Worm (Caenorhabditis elegans) whole organism, young adult: ENCODE measurements around the gene mcm-3AP.

ENCODE experiments used
- C06A6.2 ChIP-seq: fragments of 200-800 bp; sonication (Bioruptor generic); conservative IDR thresholded peaks from 2 replicates; pipeline ENCODE4 v1.3.6; 2022; ENCODE audit warnings: missing genetic modification characterization, missing compliant biosample characterization
- F23B12.7 ChIP-seq: sonication (generic microtip); optimal IDR thresholded peaks from 2 replicates; lab custom pipeline; 2017; ENCODE audit warnings: missing genetic modification characterization, mild to moderate bottlenecking, missing compliant biosample characterization, antibody characterized with exemption, moderate library complexity; ENCODE audit not compliant: insufficient read depth
- F33H1.4 ChIP-seq: fragments of 200-800 bp; sonication (Bioruptor generic); IDR thresholded peaks from 2 replicates; pipeline ENCODE4 v1.3.6; 2022; ENCODE audit warnings: missing genetic modification reagents, missing genetic modification characterization, missing compliant biosample characterization
- F37B4.10 ChIP-seq: fragments of 200-800 bp; sonication (Bioruptor generic); IDR thresholded peaks from 2 replicates; pipeline ENCODE4 v1.3.6; 2022; ENCODE audit warnings: missing genetic modification characterization, missing compliant biosample characterization
- K12H6.12 ChIP-seq: fragments of 200-800 bp; sonication (Bioruptor generic); optimal IDR thresholded peaks from 2 replicates; lab custom pipeline; 2018; ENCODE audit warnings: mild to moderate bottlenecking, missing genetic modification characterization, missing compliant biosample characterization
- Y53F4B.3 ChIP-seq: fragments of 200-800 bp; sonication (Bioruptor generic); IDR thresholded peaks from 2 replicates; pipeline ENCODE4 v1.3.6; 2022; ENCODE audit warnings: missing genetic modification reagents, missing genetic modification characterization, missing compliant biosample characterization
- Y53G8AR.9 ChIP-seq: fragments of 200-800 bp; sonication (Bioruptor generic); conservative IDR thresholded peaks from 2 replicates; pipeline ENCODE4 v1.3.6; 2022; ENCODE audit warnings: missing genetic modification reagents, missing genetic modification characterization, missing compliant biosample characterization
- Y67H2A.10 ChIP-seq: fragments of 200-800 bp; sonication (Bioruptor generic); conservative IDR thresholded peaks from 2 replicates; pipeline ENCODE4 v1.3.6; 2022; ENCODE audit warnings: missing genetic modification reagents, missing genetic modification characterization, missing compliant biosample characterization
- Y79H2A.3 ChIP-seq: fragments of 200-800 bp; sonication (Bioruptor generic); conservative IDR thresholded peaks from 2 replicates; pipeline ENCODE4 v1.3.6; 2022; ENCODE audit warnings: missing genetic modification reagents, missing genetic modification characterization, missing compliant biosample characterization
- ZK185.1 ChIP-seq: sonication (generic microtip); optimal IDR thresholded peaks from 2 replicates; lab custom pipeline; 2016; ENCODE audit warnings: mild to moderate bottlenecking, missing genetic modification characterization, missing compliant biosample characterization; ENCODE audit not compliant: poor library complexity, severe bottlenecking
- akir-1 ChIP-seq: fragments of 200-800 bp; sonication (Bioruptor generic); optimal IDR thresholded peaks from 2 replicates; lab custom pipeline; 2018; ENCODE audit warnings: mild to moderate bottlenecking, missing genetic modification characterization, moderate library complexity, missing compliant biosample characterization
- attf-3 ChIP-seq: fragments of 200-800 bp; sonication (Bioruptor generic); conservative IDR thresholded peaks from 2 replicates; pipeline ENCODE4 v1.3.6; 2022; ENCODE audit warnings: missing genetic modification reagents, missing genetic modification characterization, missing compliant biosample characterization
- attf-6 ChIP-seq: fragments of 200-800 bp; sonication (Bioruptor generic); IDR thresholded peaks from 2 replicates; pipeline ENCODE4 v1.3.6; 2022; ENCODE audit warnings: missing genetic modification reagents, missing genetic modification characterization, missing compliant biosample characterization
- bed-1 ChIP-seq: fragments of 200-800 bp; sonication (Bioruptor generic); IDR thresholded peaks from 2 replicates; pipeline ENCODE4 v1.3.6; 2022; ENCODE audit warnings: missing genetic modification reagents, missing genetic modification characterization, missing compliant biosample characterization
- cebp-1 ChIP-seq, 2 experiments: fragments of 200-800 bp in 1 of 2; sonication (Bioruptor generic) in 1 of 2; sonication (generic microtip) in 1 of 2; IDR thresholded peaks in 1 of 2; optimal IDR thresholded peaks in 1 of 2; 2 replicates each; pipeline versions ENCODE4 v1.3.6 to Lab custom; 2017 to 2022; ENCODE audit warnings: missing compliant biosample characterization in 2 of 2, missing genetic modification characterization in 2 of 2, mild to moderate bottlenecking in 1 of 2, missing genetic modification reagents in 1 of 2, moderate library complexity in 1 of 2
- ceh-40 ChIP-seq: fragments of 200-800 bp; sonication (Bioruptor generic); IDR thresholded peaks from 2 replicates; pipeline ENCODE4 v1.3.6; 2022; ENCODE audit warnings: missing genetic modification characterization, missing compliant biosample characterization
- ceh-58 ChIP-seq: fragments of 200-800 bp; sonication (Bioruptor generic); IDR thresholded peaks from 2 replicates; pipeline ENCODE4 v1.3.6; 2022; ENCODE audit warnings: missing genetic modification characterization, missing compliant biosample characterization
- ceh-91 ChIP-seq: fragments of 200-800 bp; sonication (Bioruptor generic); IDR thresholded peaks from 2 replicates; pipeline ENCODE4 v1.3.6; 2022; ENCODE audit warnings: missing genetic modification reagents, missing genetic modification characterization, missing compliant biosample characterization
- chd-7 ChIP-seq: sonication (generic microtip); optimal IDR thresholded peaks from 2 replicates; lab custom pipeline; 2016; ENCODE audit warnings: mild to moderate bottlenecking, missing genetic modification characterization, moderate library complexity, missing compliant biosample characterization
- egl-44 ChIP-seq: fragments of 200-800 bp; sonication (Bioruptor generic); IDR thresholded peaks from 2 replicates; pipeline ENCODE4 v1.3.6; 2022; ENCODE audit warnings: missing genetic modification reagents, missing genetic modification characterization, missing compliant biosample characterization
- egrh-3 ChIP-seq: fragments of 200-800 bp; sonication (Bioruptor generic); IDR thresholded peaks from 2 replicates; pipeline ENCODE4 v1.3.6; 2022; ENCODE audit warnings: missing genetic modification reagents, missing genetic modification characterization, missing compliant biosample characterization
- ekl-4 ChIP-seq: fragments of 200-800 bp; sonication (Bioruptor generic); IDR thresholded peaks from 2 replicates; pipeline ENCODE4 v1.3.6; 2022; ENCODE audit warnings: missing genetic modification reagents, missing genetic modification characterization, missing compliant biosample characterization
- ets-4 ChIP-seq: fragments of 200-800 bp; sonication (Bioruptor generic); optimal IDR thresholded peaks from 2 replicates; lab custom pipeline; 2018; ENCODE audit warnings: mild to moderate bottlenecking, missing genetic modification characterization, missing compliant biosample characterization
- hlh-12 ChIP-seq: sonication (generic microtip); optimal IDR thresholded peaks from 2 replicates; lab custom pipeline; 2016; ENCODE audit warnings: missing genetic modification characterization, missing compliant biosample characterization
- hlh-26 ChIP-seq: fragments of 200-800 bp; sonication (Bioruptor generic); conservative IDR thresholded peaks from 2 replicates; pipeline ENCODE4 v1.3.6; 2022; ENCODE audit warnings: missing genetic modification reagents, missing genetic modification characterization, missing compliant biosample characterization
- let-526 ChIP-seq: fragments of 200-800 bp; sonication (Bioruptor generic); IDR thresholded peaks from 2 replicates; pipeline ENCODE4 v1.3.6; 2022; ENCODE audit warnings: missing genetic modification reagents, missing genetic modification characterization, missing compliant biosample characterization
- madf-8 ChIP-seq: fragments of 200-800 bp; sonication (Bioruptor generic); conservative IDR thresholded peaks from 2 replicates; pipeline ENCODE4 v1.3.6; 2022; ENCODE audit warnings: missing genetic modification reagents, missing genetic modification characterization, missing compliant biosample characterization
- mes-4 ChIP-seq: sonication (generic microtip); optimal IDR thresholded peaks from 2 replicates; lab custom pipeline; 2016; ENCODE audit warnings: missing genotype, missing genetic modification characterization, missing compliant biosample characterization
- nfya-1 ChIP-seq: sonication (generic microtip); optimal IDR thresholded peaks from 2 replicates; lab custom pipeline; 2017; ENCODE audit warnings: antibody characterized with exemption, missing compliant biosample characterization, missing genetic modification characterization, borderline replicate concordance; ENCODE audit not compliant: insufficient read depth
- nfya-2 ChIP-seq: fragments of 200-800 bp; sonication (Bioruptor generic); IDR thresholded peaks from 2 replicates; pipeline ENCODE4 v1.3.6; 2022; ENCODE audit warnings: missing genetic modification reagents, missing genetic modification characterization, missing compliant biosample characterization
- nhr-179 ChIP-seq: sonication (generic microtip); optimal IDR thresholded peaks from 2 replicates; lab custom pipeline; 2016; ENCODE audit warnings: mild to moderate bottlenecking, missing genetic modification characterization, missing compliant biosample characterization
- rcor-1 ChIP-seq: fragments of 200-800 bp; sonication (Bioruptor generic); IDR thresholded peaks from 2 replicates; pipeline ENCODE4 v1.3.6; 2022; ENCODE audit warnings: missing genetic modification reagents, missing genetic modification characterization, missing compliant biosample characterization
- sea-2 ChIP-seq: fragments of 200-800 bp; sonication (Bioruptor generic); IDR thresholded peaks from 2 replicates; pipeline ENCODE4 v1.3.6; 2022; ENCODE audit warnings: missing genetic modification characterization, missing compliant biosample characterization
- snpc-1.3 ChIP-seq: sonication (generic microtip); optimal IDR thresholded peaks from 2 replicates; lab custom pipeline; 2017; ENCODE audit warnings: missing genetic modification characterization, mild to moderate bottlenecking, missing compliant biosample characterization, antibody characterized with exemption, moderate library complexity, missing genotype, missing genetic modification reagents; ENCODE audit not compliant: insufficient read depth
- snpc-3.4 ChIP-seq: sonication (generic microtip); optimal IDR thresholded peaks from 2 replicates; lab custom pipeline; 2017; ENCODE audit warnings: missing genetic modification characterization, mild to moderate bottlenecking, missing compliant biosample characterization, antibody characterized with exemption, moderate library complexity, missing genotype, missing genetic modification reagents
- snpc-4 ChIP-seq, 5 experiments: fragments of 150-350 bp in 1 of 5; sonication (generic microtip) in 4 of 5; optimal IDR thresholded peaks; 2 replicates each; lab custom pipeline; 2014 to 2018; ENCODE audit warnings: missing genetic modification characterization in 5 of 5, missing biosample characterization in 3 of 5, antibody characterized with exemption in 2 of 5, mild to moderate bottlenecking in 2 of 5, missing compliant biosample characterization in 2 of 5, missing genotype in 2 of 5, moderate library complexity in 2 of 5, missing genetic modification reagents in 1 of 5
- sptf-2 ChIP-seq: fragments of 200-800 bp; sonication (Bioruptor generic); optimal IDR thresholded peaks from 2 replicates; lab custom pipeline; 2018; ENCODE audit warnings: mild to moderate bottlenecking, missing genetic modification characterization, missing compliant biosample characterization
- tbp1 ChIP-seq: fragments of 200-800 bp; sonication (Bioruptor generic); optimal IDR thresholded peaks from 2 replicates; lab custom pipeline; 2018; ENCODE audit warnings: mild to moderate bottlenecking, missing genetic modification characterization, missing compliant biosample characterization
- unc-130 ChIP-seq: sonication (generic microtip); optimal IDR thresholded peaks from 2 replicates; lab custom pipeline; 2016; ENCODE audit warnings: missing genetic modification reagents, missing genetic modification characterization, missing compliant biosample characterization
- unc-62 ChIP-seq: fragments of 150-350 bp; optimal IDR thresholded peaks from 2 replicates; lab custom pipeline; 2014; ENCODE audit warnings: missing biosample characterization, missing genetic modification reagents, missing genetic modification characterization
- zim-3 ChIP-seq: sonication (generic microtip); optimal IDR thresholded peaks from 2 replicates; lab custom pipeline; 2017; ENCODE audit warnings: mild to moderate bottlenecking, missing genetic modification characterization, moderate library complexity, missing compliant biosample characterization
- ztf-6 ChIP-seq: fragments of 200-800 bp; sonication (Bioruptor generic); IDR thresholded peaks from 2 replicates; pipeline ENCODE4 v1.3.6; 2022; ENCODE audit warnings: missing genetic modification reagents, missing genetic modification characterization, missing compliant biosample characterization

Gene mcm-3AP

ce11 chrIV:7924975-7925828 is 23.3 kb upstream of the mcm-3AP start (continued):
- TF ChIP-seq unc-62 (no peak), ZK185.1 (tag; lab: Kevin White, UChicago) (no peak), sea-2 (GFP tag; lab: Robert Waterston, UW) (no peak), egrh-3 (no peak), tbp1 (GFP tag; lab: Kevin White, UChicago) (peak; percentile 16), ekl-4 (peak; percentile 69), egl-44 (GFP tag; lab: Robert Waterston, UW) (no peak), F37B4.10 (GFP tag; lab: Robert Waterston, UW) (no peak), mes-4 (tag; lab: Kevin White, UChicago) (no peak), sptf-2 (GFP tag; lab: Kevin White, UChicago) (no peak), Y53G8AR.9 (GFP tag; lab: Robert Waterston, UW) (peak; percentile 62; the same call in 1 of the 2 replicates), hlh-26 (GFP tag; lab: Robert Waterston, UW) (no peak), snpc-4 (GFP tag; optimal IDR thresholded peaks at IDR 0.05; lab: Kevin White, UChicago) (peak; percentile 40), snpc-4 (tag; optimal IDR thresholded peaks at IDR 0.05; lab: Kevin White, UChicago) (peak in 2 of 4 experiments; percentile 32 to 43), Y79H2A.3 (no peak), madf-8 (GFP tag; lab: Robert Waterston, UW) (no peak), C06A6.2 (GFP tag; lab: Robert Waterston, UW) (no peak), attf-6 (peak; percentile 57; the same call in 1 of the 2 replicates), chd-7 (tag; lab: Kevin White, UChicago) (no peak), bed-1 (no peak), rcor-1 (0 out of 2 replicates have a peak, but pooled peaks have one; percentile 53), ceh-58 (GFP tag; lab: Robert Waterston, UW) (no peak), ztf-6 (GFP tag; lab: Robert Waterston, UW) (no peak), zim-3 (tag; lab: Kevin White, UChicago) (no peak), Y67H2A.10 (no peak), nhr-179 (no peak), hlh-12 (tag; lab: Kevin White, UChicago) (no peak), ceh-91 (GFP tag; lab: Robert Waterston, UW) (no peak)
- TF ChIP-seq, all 124 proteins: peak for 31

ce11 chrIV:7926102-7926840 is 22.2 kb upstream of the mcm-3AP start, which contains the start of gene rps-2:
TSS of gene rps-2 (minus strand) at chrIV:7926391.
- no peak for TF ChIP-seq cebp-1 (GFP tag; IDR thresholded peaks at IDR 0.05; lab: Robert Waterston, UW)
- no peak for TF ChIP-seq cebp-1 (tag; optimal IDR thresholded peaks at IDR 0.05; lab: Kevin White, UChicago)
- no peak for TF ChIP-seq unc-62
- no peak for TF ChIP-seq unc-130 (GFP tag; lab: Kevin White, UChicago)
- TF ChIP-seq egrh-3: peak; percentile 81; the same call in 1 of the 2 replicates
- peak; percentile 75 for TF ChIP-seq F33H1.4 (GFP tag; lab: Robert Waterston, UW)
- no peak for TF ChIP-seq Y53F4B.3 (GFP tag; lab: Robert Waterston, UW)
- peak; percentile 28 for TF ChIP-seq snpc-1.3 (tag; lab: Kevin White, UChicago)
- TF ChIP-seq attf-3 (GFP tag; lab: Robert Waterston, UW): no peak
- TF ChIP-seq nfya-2 (GFP tag; lab: Robert Waterston, UW): no peak
- TF ChIP-seq ets-4: no peak
- TF ChIP-seq nfya-1 (tag; lab: Kevin White, UChicago): no peak
- peak; percentile 24 for TF ChIP-seq F23B12.7 (tag; lab: Kevin White, UChicago)
- no peak for TF ChIP-seq akir-1 (GFP tag; lab: Kevin White, UChicago)
- TF ChIP-seq ceh-40 (GFP tag; lab: Robert Waterston, UW): no peak
- TF ChIP-seq let-526 (GFP tag; lab: Robert Waterston, UW): no peak
- peak; percentile 19 for TF ChIP-seq snpc-3.4 (tag; lab: Kevin White, UChicago)
- no peak for TF ChIP-seq K12H6.12 (tag; lab: Kevin White, UChicago)
